Worm (Caenorhabditis elegans) whole organism, L3 larva: ENCODE measurements around the gene idpc-3.

Source experiments
- lin-39 ChIP-seq: fragments of 150-350 bp; optimal IDR thresholded peaks from 2 replicates; lab custom pipeline; 2018; ENCODE audit warnings: missing biosample characterization, missing genetic modification reagents, missing genetic modification characterization
- nhr-237 ChIP-seq: fragments of 150-350 bp; optimal IDR thresholded peaks from 2 replicates; lab custom pipeline; 2014; ENCODE audit warnings: missing biosample characterization, missing genetic modification characterization
- pha-4 ChIP-seq: fragments of 150-350 bp; optimal IDR thresholded peaks from 2 replicates; lab custom pipeline; 2014; ENCODE audit warnings: missing biosample characterization, missing genetic modification reagents, missing genetic modification characterization
- sea-2 ChIP-seq: fragments of 150-350 bp; sonication (generic microtip); optimal IDR thresholded peaks from 4 replicates; lab custom pipeline; 2014; ENCODE audit warnings: missing biosample characterization, missing genetic modification reagents, missing genetic modification characterization
- snpc-4 ChIP-seq: fragments of 150-350 bp; optimal IDR thresholded peaks from 2 replicates; lab custom pipeline; 2014; ENCODE audit warnings: missing biosample characterization, missing genetic modification characterization
- ztf-11 ChIP-seq: fragments of 150-350 bp; optimal IDR thresholded peaks from 2 replicates; lab custom pipeline; 2014; ENCODE audit warnings: missing biosample characterization, missing genetic modification characterization

ce11 chrV:9661514-9661913, 32.5 kb upstream of the idpc-3 start, which contains the start of gene pitr-4:
- no peak for TF ChIP-seq lin-39 (tag; lab: Kevin White, UChicago)
- TF ChIP-seq nhr-237 (tag; lab: Kevin White, UChicago), result no peak
- no peak for TF ChIP-seq sea-2
- no peak for TF ChIP-seq snpc-4
- no peak for TF ChIP-seq ztf-11 (tag; lab: Kevin White, UChicago)
- TF ChIP-seq pha-4, result no peak
